Worm (Caenorhabditis elegans) whole organism, L4/young adult: ENCODE measurements around the gene C54E10.10.

Experiments used
- dao-5 ChIP-seq: sonication (generic microtip); optimal IDR thresholded peaks from 2 replicates; lab custom pipeline; 2016; ENCODE audit warnings: missing genotype, missing genetic modification characterization, moderate library complexity, missing compliant biosample characterization
- him-1 ChIP-seq: sonication (generic microtip); optimal IDR thresholded peaks from 2 replicates; lab custom pipeline; 2016; ENCODE audit warnings: missing genotype, missing genetic modification reagents, missing genetic modification characterization, missing compliant biosample characterization

ce11 chrV:18761078-18761477 is 42.1 kb downstream of the C54E10.10 start, which contains the start of gene F11D11.4:
- no peak for TF ChIP-seq him-1 (tag; lab: Kevin White, UChicago)
- TF ChIP-seq dao-5 (tag; lab: Kevin White, UChicago), result no peak
